Fruit fly (Drosophila melanogaster) whole organism, embryonic: ENCODE data around the gene ana1.
A peak's percentile ranks its signal among the peaks of the same experiment; 100 is the strongest.

Experiments used
- Abd-B ChIP-seq: fragments of 200-800 bp; sonication (Bioruptor generic); optimal IDR thresholded peaks from 2 replicates; lab custom pipeline; 2018; ENCODE audit warnings: missing biosample characterization, mild to moderate bottlenecking, missing genetic modification characterization, moderate library complexity
- Adf1 ChIP-seq: fragments of 200-800 bp; sonication (Bioruptor generic); IDR thresholded peaks from 2 replicates; pipeline ENCODE4 v1.3.6; 2022; ENCODE audit warnings: missing biosample characterization, missing genetic modification characterization
- Bgb ChIP-seq: fragments of 200-800 bp; sonication (Bioruptor generic); IDR thresholded peaks from 2 replicates; pipeline ENCODE4 v1.3.6; 2022; ENCODE audit warnings: missing biosample characterization, missing genetic modification characterization; ENCODE audit not compliant: partially characterized antibody
- BtbVII ChIP-seq: fragments of 200-800 bp; sonication (Bioruptor generic); optimal IDR thresholded peaks from 3 replicates; lab custom pipeline; 2017; ENCODE audit warnings: missing biosample characterization, mild to moderate bottlenecking, missing genetic modification characterization
- CG10267 ChIP-seq: fragments of 200-800 bp; sonication (Bioruptor generic); optimal IDR thresholded peaks from 2 replicates; lab custom pipeline; 2018; ENCODE audit warnings: missing biosample characterization, mild to moderate bottlenecking, missing genetic modification characterization, moderate library complexity
- CG10321 ChIP-seq: fragments of 200-800 bp; sonication (Bioruptor generic); IDR thresholded peaks from 2 replicates; pipeline ENCODE4 v1.3.6; 2022; ENCODE audit warnings: missing biosample characterization, missing genetic modification characterization
- CG1233 ChIP-seq: fragments of 200-800 bp; sonication (Bioruptor generic); optimal IDR thresholded peaks from 4 replicates; lab custom pipeline; 2018; ENCODE audit warnings: missing biosample characterization, mild to moderate bottlenecking, missing genetic modification characterization
- CG12659 ChIP-seq: fragments of 200-800 bp; sonication (Bioruptor generic); optimal IDR thresholded peaks from 3 replicates; lab custom pipeline; 2017; ENCODE audit warnings: mild to moderate bottlenecking, missing biosample characterization, missing genetic modification reagents, missing genetic modification characterization
- CG17568 ChIP-seq: fragments of 200-800 bp; sonication (Bioruptor generic); optimal IDR thresholded peaks from 2 replicates; lab custom pipeline; 2018; ENCODE audit warnings: missing biosample characterization, mild to moderate bottlenecking, missing genetic modification characterization, moderate library complexity
- CG18599 ChIP-seq: fragments of 200-800 bp; sonication (Bioruptor generic); optimal IDR thresholded peaks from 3 replicates; lab custom pipeline; 2017; ENCODE audit warnings: missing biosample characterization, missing genetic modification characterization, mild to moderate bottlenecking, moderate library complexity, missing genetic modification reagents
- CG30020 ChIP-seq: fragments of 200-800 bp; optimal IDR thresholded peaks from 2 replicates; lab custom pipeline; 2019; ENCODE audit warnings: missing biosample characterization, mild to moderate bottlenecking, missing genetic modification characterization, moderate library complexity
- CG31388 ChIP-seq: fragments of 200-800 bp; sonication (Bioruptor generic); optimal IDR thresholded peaks from 2 replicates; lab custom pipeline; 2016; ENCODE audit warnings: missing biosample characterization, missing genetic modification characterization
- CG6175 ChIP-seq: fragments of 200-800 bp; sonication (Bioruptor generic); IDR thresholded peaks from 3 replicates; pipeline ENCODE4 v1.3.6; 2022; ENCODE audit warnings: missing biosample characterization, missing genetic modification characterization
- CG7987 ChIP-seq: fragments of 200-800 bp; sonication (Bioruptor generic); optimal IDR thresholded peaks from 2 replicates; lab custom pipeline; 2018; ENCODE audit warnings: missing biosample characterization, mild to moderate bottlenecking, missing genetic modification characterization, moderate library complexity
- CG8478 ChIP-seq: fragments of >200 bp; optimal IDR thresholded peaks from 2 replicates; lab custom pipeline; 2018
- CrebB ChIP-seq: fragments of 200-800 bp; sonication (Bioruptor generic); optimal IDR thresholded peaks from 3 replicates; lab custom pipeline; 2018; ENCODE audit warnings: missing biosample characterization, mild to moderate bottlenecking, missing genetic modification characterization
- Dfd ChIP-seq, 2 experiments: fragments of >200 bp; optimal IDR thresholded peaks; 2 replicates each; lab custom pipeline; 2017; ENCODE audit warnings: missing biosample characterization in 2 of 2, missing genetic modification characterization in 2 of 2
- H2.0 ChIP-seq: fragments of 200-800 bp; sonication (Bioruptor generic); IDR thresholded peaks from 2 replicates; pipeline ENCODE4 v1.3.6; 2022; ENCODE audit warnings: missing biosample characterization, missing genetic modification characterization
- Hey ChIP-seq: fragments of 200-800 bp; sonication (Bioruptor generic); optimal IDR thresholded peaks from 3 replicates; lab custom pipeline; 2018; ENCODE audit warnings: missing biosample characterization, mild to moderate bottlenecking, missing genetic modification characterization
- Hr78 ChIP-seq, 2 experiments: fragments of 200-800 bp in 1 of 2; fragments of >200 bp in 1 of 2; sonication (Bioruptor generic) in 1 of 2; optimal IDR thresholded peaks; 2 replicates each; lab custom pipeline; 2017 to 2019; ENCODE audit warnings: missing biosample characterization in 2 of 2, missing genetic modification characterization in 2 of 2, mild to moderate bottlenecking in 1 of 2, moderate library complexity in 1 of 2
- Jarid2 ChIP-seq: fragments of 200-800 bp; sonication (Bioruptor generic); optimal IDR thresholded peaks from 3 replicates; lab custom pipeline; 2017; ENCODE audit warnings: mild to moderate bottlenecking, missing biosample characterization, missing genetic modification reagents, missing genetic modification characterization
- Lhr ChIP-seq: fragments of 200-800 bp; sonication (Bioruptor generic); optimal IDR thresholded peaks from 3 replicates; lab custom pipeline; 2017; ENCODE audit warnings: mild to moderate bottlenecking, missing biosample characterization, missing genetic modification reagents, missing genetic modification characterization
- Mad ChIP-seq: fragments of 200-800 bp; sonication (Bioruptor generic); optimal IDR thresholded peaks from 2 replicates; lab custom pipeline; 2016; ENCODE audit warnings: missing biosample characterization, missing genetic modification characterization
- Neu2 ChIP-seq: fragments of 200-800 bp; sonication (Bioruptor generic); optimal IDR thresholded peaks from 3 replicates; lab custom pipeline; 2016; ENCODE audit warnings: missing biosample characterization, missing genetic modification characterization, borderline replicate concordance
- Nf-YC ChIP-seq: fragments of 200-800 bp; optimal IDR thresholded peaks from 3 replicates; lab custom pipeline; 2019; ENCODE audit warnings: missing biosample characterization, mild to moderate bottlenecking, missing genetic modification characterization, moderate library complexity
- Pdp1 ChIP-seq, 2 experiments: fragments of 200-800 bp; sonication (Bioruptor generic); optimal IDR thresholded peaks; 3 replicates each; lab custom pipeline; 2016; ENCODE audit warnings: missing biosample characterization in 2 of 2, missing genetic modification characterization in 2 of 2, mild to moderate bottlenecking in 1 of 2, moderate library complexity in 1 of 2
- Sin3A ChIP-seq: fragments of >200 bp; optimal IDR thresholded peaks from 2 replicates; lab custom pipeline; 2018
- Sry-δ ChIP-seq: fragments of 200-800 bp; sonication (Bioruptor generic); optimal IDR thresholded peaks from 2 replicates; lab custom pipeline; 2016; ENCODE audit warnings: missing biosample characterization, missing genetic modification characterization
- Ssrp ChIP-seq: fragments of 200-800 bp; sonication (Bioruptor generic); optimal IDR thresholded peaks from 2 replicates; lab custom pipeline; 2018; ENCODE audit warnings: missing biosample characterization, mild to moderate bottlenecking, missing genetic modification characterization, moderate library complexity
- ase ChIP-seq: fragments of 200-800 bp; sonication (Bioruptor generic); IDR thresholded peaks from 3 replicates; pipeline ENCODE4 v1.3.6; 2022; ENCODE audit warnings: missing biosample characterization, missing genetic modification characterization
- ato ChIP-seq: fragments of 200-800 bp; sonication (Bioruptor generic); IDR thresholded peaks from 2 replicates; pipeline ENCODE4 v1.3.6; 2022; ENCODE audit warnings: missing biosample characterization, missing genetic modification characterization; ENCODE audit not compliant: partially characterized antibody
- bcd ChIP-seq: fragments of 200-800 bp; sonication (Bioruptor generic); optimal IDR thresholded peaks from 2 replicates; lab custom pipeline; 2017; ENCODE audit warnings: missing biosample characterization, mild to moderate bottlenecking, missing genetic modification characterization
- chinmo ChIP-seq: fragments of 200-800 bp; sonication (Bioruptor generic); IDR thresholded peaks from 4 replicates; pipeline ENCODE4 v1.3.6; 2022; ENCODE audit warnings: missing biosample characterization, missing genetic modification characterization; ENCODE audit not compliant: partially characterized antibody
- dan ChIP-seq: fragments of 200-800 bp; sonication (Bioruptor generic); IDR thresholded peaks from 2 replicates; pipeline ENCODE4 v1.3.6; 2022; ENCODE audit warnings: missing biosample characterization, missing genetic modification characterization
- disco-r ChIP-seq: fragments of 200-800 bp; sonication (Bioruptor generic); optimal IDR thresholded peaks from 2 replicates; lab custom pipeline; 2016; ENCODE audit warnings: missing biosample characterization, missing genetic modification characterization
- jigr1 ChIP-seq: fragments of 200-800 bp; sonication (Bioruptor generic); IDR thresholded peaks from 3 replicates; pipeline ENCODE4 v1.3.6; 2022; ENCODE audit warnings: missing biosample characterization, missing genetic modification characterization
- knrl ChIP-seq: fragments of 200-800 bp; sonication (Bioruptor generic); IDR thresholded peaks from 3 replicates; pipeline ENCODE4 v1.3.6; 2022; ENCODE audit warnings: missing biosample characterization, missing genetic modification characterization; ENCODE audit not compliant: partially characterized antibody
- maf-S ChIP-seq: fragments of 200-800 bp; sonication (Bioruptor generic); optimal IDR thresholded peaks from 2 replicates; lab custom pipeline; 2016; ENCODE audit warnings: missing biosample characterization, missing genetic modification characterization
- p53 ChIP-seq: fragments of 200-800 bp; sonication (Bioruptor generic); optimal IDR thresholded peaks from 2 replicates; lab custom pipeline; 2016; ENCODE audit warnings: missing biosample characterization, missing genetic modification characterization
- pan ChIP-seq, 4 experiments: fragments of >200 bp in 3 of 4; fragments of 200-800 bp in 1 of 4; sonication (Bioruptor generic) in 1 of 4; optimal IDR thresholded peaks in 3 of 4; IDR thresholded peaks in 1 of 4; 2 replicates each; pipeline versions ENCODE4 v1.3.6 to Lab custom; 2017 to 2022; ENCODE audit warnings: missing biosample characterization in 2 of 4, missing genetic modification characterization in 2 of 4, mixed read lengths in 1 of 4
- peb ChIP-seq: fragments of 200-800 bp; sonication (Bioruptor generic); IDR thresholded peaks from 2 replicates; pipeline ENCODE4 v1.3.6; 2022; ENCODE audit warnings: missing biosample characterization, missing genetic modification characterization
- pum ChIP-seq: fragments of 200-800 bp; sonication (Bioruptor generic); optimal IDR thresholded peaks from 2 replicates; lab custom pipeline; 2016; ENCODE audit warnings: missing biosample characterization, missing genetic modification characterization
- pzg ChIP-seq: fragments of 200-800 bp; sonication (Bioruptor generic); optimal IDR thresholded peaks from 3 replicates; lab custom pipeline; 2018; ENCODE audit warnings: missing biosample characterization, mild to moderate bottlenecking, missing genetic modification characterization, moderate library complexity
- row ChIP-seq: fragments of 200-800 bp; sonication (Bioruptor generic); IDR thresholded peaks from 3 replicates; pipeline ENCODE4 v1.3.6; 2022; ENCODE audit warnings: missing biosample characterization, missing genetic modification characterization
- slbo ChIP-seq: fragments of 200-800 bp; sonication (Bioruptor generic); IDR thresholded peaks from 2 replicates; pipeline ENCODE4 v1.3.6; 2022; ENCODE audit warnings: missing biosample characterization, missing genetic modification characterization
- so ChIP-seq: fragments of 200-800 bp; sonication (Bioruptor generic); IDR thresholded peaks from 3 replicates; pipeline ENCODE4 v1.3.6; 2022; ENCODE audit warnings: missing biosample characterization, missing genetic modification characterization
- tll ChIP-seq, 2 experiments: fragments of 200-800 bp in 1 of 2; fragments of >200 bp in 1 of 2; sonication (Bioruptor generic) in 1 of 2; optimal IDR thresholded peaks; 2 replicates each; lab custom pipeline; 2017 to 2019; ENCODE audit warnings: missing biosample characterization in 2 of 2, missing genetic modification characterization in 2 of 2, mild to moderate bottlenecking in 1 of 2, moderate library complexity in 1 of 2
- trh ChIP-seq: fragments of 200-800 bp; sonication (Bioruptor generic); optimal IDR thresholded peaks from 2 replicates; lab custom pipeline; 2016; ENCODE audit warnings: missing biosample characterization, missing genetic modification characterization
- vnd ChIP-seq: fragments of 200-800 bp; sonication (Bioruptor generic); IDR thresholded peaks from 3 replicates; pipeline ENCODE4 v1.3.6; 2022; ENCODE audit warnings: missing biosample characterization, missing genetic modification characterization; ENCODE audit not compliant: partially characterized antibody

Gene ana1

DNA sequence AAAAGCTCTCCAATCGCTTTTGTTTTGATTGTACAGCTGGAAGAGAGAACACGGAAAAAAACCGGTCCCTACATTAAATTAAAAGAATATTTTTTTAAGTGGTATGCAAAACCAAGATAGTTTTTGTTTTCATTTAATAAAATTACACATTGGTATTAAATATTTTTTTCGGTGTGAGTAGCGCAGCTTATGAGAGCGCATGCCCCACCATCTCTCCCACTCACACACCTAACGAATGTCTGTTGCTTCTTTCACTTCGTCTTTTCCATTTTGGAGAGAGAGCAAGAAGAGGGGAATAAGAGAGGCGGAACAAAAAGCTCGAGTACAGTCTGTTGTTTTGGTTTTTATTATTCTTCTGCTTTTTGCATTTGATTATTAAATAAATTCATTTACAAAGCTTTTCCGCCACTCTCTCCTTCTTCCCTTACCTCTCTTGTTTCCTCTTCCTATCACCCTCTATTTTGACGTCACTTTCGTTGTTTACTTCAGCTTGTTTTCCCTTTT is 42.2 kb downstream of the ana1 start (continued):
- TF ChIP-seq Jarid2 (GFP tag; lab: Kevin White, UChicago) (peak; percentile 89), H2.0 (GFP tag; lab: Robert Waterston, UW) (peak; percentile 98), CG10267 (tag; lab: Kevin White, UChicago) (peak; percentile 92), CG30020 (tag; lab: Kevin White, UChicago) (peak; percentile 77), disco-r (peak; percentile 88), ase (peak; percentile 98), Pdp1 (GFP tag; optimal IDR thresholded peaks at IDR 0.05; lab: Kevin White, UChicago) (peak; percentile 95 to 97), CG18599 (GFP tag; lab: Kevin White, UChicago) (peak; percentile 99), Hr78 (GFP tag; optimal IDR thresholded peaks at IDR 0.05; lab: Kevin White, UChicago) (peak in 1 of 2 experiments; percentile 90), Mad (GFP tag; lab: Kevin White, UChicago) (peak; percentile 96), CG17568 (peak; percentile 97), CG1233 (GFP tag; lab: Kevin White, UChicago) (peak; percentile 95), CG12659 (GFP tag; lab: Kevin White, UChicago) (peak; percentile 99), dan (GFP tag; lab: Robert Waterston, UW) (peak; percentile 48; the same call in 1 of the 2 replicates), Dfd (GFP tag; optimal IDR thresholded peaks at IDR 0.05; lab: Kevin White, UChicago) (no peak), BtbVII (peak; percentile 98), chinmo (GFP tag; lab: Robert Waterston, UW) (peak; percentile 74; the same call in 2 of the 4 replicates), ato (no peak), Bgb (GFP tag; lab: Robert Waterston, UW) (peak; percentile 45; the same call in 1 of the 2 replicates), tll (GFP tag; optimal IDR thresholded peaks at IDR 0.05; lab: Kevin White, UChicago) (peak in 1 of 2 experiments; percentile 6), Abd-B (GFP tag; lab: Kevin White, UChicago) (peak; percentile 88), CG6175 (peak; percentile 99), bcd (GFP tag; lab: Kevin White, UChicago) (peak; percentile 97), Ssrp (peak; percentile 95), trh (peak; percentile 91), pum (peak; percentile 92), peb (GFP tag; lab: Robert Waterston, UW) (peak; percentile 94), CrebB (peak; percentile 97), pzg (GFP tag; lab: Kevin White, UChicago) (peak; percentile 26), Sin3A (lab: Kevin White, UChicago) (no peak), slbo (GFP tag; lab: Robert Waterston, UW) (peak; percentile 99), CG8478 (no peak), CG31388 (peak; percentile 77), Sry-δ (GFP tag; lab: Kevin White, UChicago) (peak; percentile 60), jigr1 (GFP tag; lab: Robert Waterston, UW) (no peak; the same call in 2 of the 3 replicates), Nf-YC (tag; lab: Kevin White, UChicago) (peak; percentile 90), knrl (GFP tag; lab: Robert Waterston, UW) (no peak; the same call in 2 of the 3 replicates), Adf1 (GFP tag; lab: Robert Waterston, UW) (peak; percentile 90), Hey (tag; lab: Kevin White, UChicago) (peak; percentile 69), CG7987 (GFP tag; lab: Kevin White, UChicago) (peak; percentile 96), row (GFP tag; lab: Robert Waterston, UW) (peak; percentile 99), p53 (GFP tag; lab: Kevin White, UChicago) (peak; percentile 67), Lhr (peak; percentile 86), CG10321 (GFP tag; lab: Robert Waterston, UW) (peak; percentile 87), pan (optimal IDR thresholded peaks at IDR 0.05; lab: Kevin White, UChicago) (no peak), pan (GFP tag; optimal IDR thresholded peaks at IDR 0.05 in 1 of 2, IDR thresholded peaks at IDR 0.05 in 1 of 2) (peak in 1 of 2 experiments; percentile 99), Neu2 (GFP tag; lab: Kevin White, UChicago) (peak; percentile 40), vnd (GFP tag; lab: Robert Waterston, UW) (no peak), so (GFP tag; lab: Robert Waterston, UW) (peak; percentile 99), maf-S (GFP tag; lab: Kevin White, UChicago) (peak; percentile 96)
